Worm (Caenorhabditis elegans) whole organism, midembryonic: ENCODE results near the gene Y44F5A.1.

ENCODE experiments used
- T22C8.4 ChIP-seq: fragments of 200-800 bp; sonication (Bioruptor generic); IDR thresholded peaks from 2 replicates; pipeline ENCODE4 v1.3.6; 2022; ENCODE audit warnings: missing genetic modification characterization, missing compliant biosample characterization
- cog-1 ChIP-seq: sonication (generic microtip); optimal IDR thresholded peaks from 2 replicates; lab custom pipeline; 2016; ENCODE audit warnings: missing genetic modification characterization, missing compliant biosample characterization
- flt-1 ChIP-seq: fragments of 200-800 bp; sonication (Bioruptor generic); IDR thresholded peaks from 2 replicates; pipeline ENCODE4 v1.3.6; 2022; ENCODE audit warnings: missing genetic modification characterization, missing compliant biosample characterization
- klf-2 ChIP-seq: fragments of 200-800 bp; sonication (Bioruptor generic); conservative IDR thresholded peaks from 2 replicates; pipeline ENCODE4 v1.3.6; 2022; ENCODE audit warnings: missing genetic modification reagents, missing genetic modification characterization, missing compliant biosample characterization
- med-1 ChIP-seq: sonication (generic microtip); optimal IDR thresholded peaks from 2 replicates; lab custom pipeline; 2017; ENCODE audit warnings: missing genetic modification characterization, mild to moderate bottlenecking, missing compliant biosample characterization, antibody characterized with exemption, missing genetic modification reagents; ENCODE audit not compliant: insufficient read depth
- ref-1 ChIP-seq: fragments of 200-800 bp; sonication (Bioruptor generic); conservative IDR thresholded peaks from 2 replicates; pipeline ENCODE4 v1.3.6; 2022; ENCODE audit warnings: missing genetic modification reagents, missing genetic modification characterization, missing compliant biosample characterization
- tab-1 ChIP-seq: fragments of 200-800 bp; sonication (Bioruptor generic); IDR thresholded peaks from 2 replicates; pipeline ENCODE4 v1.3.6; 2022; ENCODE audit warnings: missing genetic modification characterization, missing compliant biosample characterization
- ztf-23 ChIP-seq: fragments of 200-800 bp; sonication (Bioruptor generic); IDR thresholded peaks from 2 replicates; pipeline ENCODE4 v1.3.6; 2022; ENCODE audit warnings: missing genetic modification reagents, missing genetic modification characterization, missing compliant biosample characterization
- ztf-29 ChIP-seq: fragments of 200-800 bp; sonication (Bioruptor generic); IDR thresholded peaks from 2 replicates; pipeline ENCODE4 v1.3.6; 2022; ENCODE audit warnings: missing genetic modification reagents, missing genetic modification characterization, missing compliant biosample characterization

Y44F5A.1 gene

ce11 chrIII:4204072-4204471 lies 43.4 kb downstream of the Y44F5A.1 start, which contains the start of the genes pelo-1 and R74.7:
pelo-1 (minus strand) TSS chrIII:4204222.
R74.7 (plus strand) TSS chrIII:4204429.
- TF ChIP-seq ref-1 (GFP tag; lab: Robert Waterston, UW) (no peak), ztf-23 (GFP tag; lab: Robert Waterston, UW) (no peak), med-1 (GFP tag; lab: Kevin White, UChicago) (no peak), klf-2 (GFP tag; lab: Robert Waterston, UW) (no peak)

ce11 chrIII:4196988-4197384 lies 50.5 kb downstream of the Y44F5A.1 start, which contains the start of gene asd-1:
asd-1 (plus strand) TSS chrIII:4197285.
- TF ChIP-seq ztf-29 (GFP tag; lab: Robert Waterston, UW) (no peak), T22C8.4 (GFP tag; lab: Robert Waterston, UW) (no peak), flt-1 (GFP tag; lab: Robert Waterston, UW) (no peak), klf-2 (GFP tag; lab: Robert Waterston, UW) (no peak), cog-1 (tag; lab: Kevin White, UChicago) (no peak), ztf-23 (GFP tag; lab: Robert Waterston, UW) (no peak), tab-1 (GFP tag; lab: Robert Waterston, UW) (no peak), med-1 (GFP tag; lab: Kevin White, UChicago) (no peak), ref-1 (GFP tag; lab: Robert Waterston, UW) (no peak)

ce11 chrIII:4196301-4196987 lies 51.0 kb downstream of the Y44F5A.1 start:
- no peak for TF ChIP-seq ref-1 (GFP tag; lab: Robert Waterston, UW)
- no peak for TF ChIP-seq T22C8.4 (GFP tag; lab: Robert Waterston, UW)
- TF ChIP-seq flt-1 (GFP tag; lab: Robert Waterston, UW) = no peak
- peak; percentile 47 for TF ChIP-seq cog-1 (tag; lab: Kevin White, UChicago)
- TF ChIP-seq tab-1 (GFP tag; lab: Robert Waterston, UW) = no peak; the same call in 1 of the 2 replicates
- no peak for TF ChIP-seq med-1 (GFP tag; lab: Kevin White, UChicago)
- no peak for TF ChIP-seq klf-2 (GFP tag; lab: Robert Waterston, UW)
- TF ChIP-seq ztf-23 (GFP tag; lab: Robert Waterston, UW) = peak; percentile 75
- TF ChIP-seq ztf-29 (GFP tag; lab: Robert Waterston, UW) = no peak

- TF ChIP-seq cog-1 (tag; lab: Kevin White, UChicago) (no peak), klf-2 (GFP tag; lab: Robert Waterston, UW) (no peak), med-1 (GFP tag; lab: Kevin White, UChicago) (no peak), ref-1 (GFP tag; lab: Robert Waterston, UW) (no peak), ztf-23 (GFP tag; lab: Robert Waterston, UW) (no peak), T22C8.4 (GFP tag; lab: Robert Waterston, UW) (no peak), ztf-29 (GFP tag; lab: Robert Waterston, UW) (no peak)
These were observed 52.0 kb downstream of the Y44F5A.1 start for ce11 chrIII:4195306-4196008.
